Fruit fly (Drosophila melanogaster): ENCODE measurements around the gene holn1.

- no peak for TF ChIP-seq cic (GFP tag; optimal IDR thresholded peaks at IDR 0.05)
- no peak for TF ChIP-seq CG11617 (GFP tag; optimal IDR thresholded peaks at IDR 0.05)
- TF ChIP-seq CG5204 (GFP tag; optimal IDR thresholded peaks at IDR 0.05) = no peak
These were observed 23.2 kb downstream of the holn1 start for dm6 chr2L:10458979-10459378.

Measured in whole organism, adult.